Worm (Caenorhabditis elegans) whole organism, L4 larva: ENCODE measurements around the gene R07E5.6.
"Not testable (repeated sequence)": the region's sequence is repeated elsewhere in the genome, so short reads cannot be mapped to it uniquely, and the experiment has no call there.

Experiments
- ama-1 ChIP-seq: fragments of 150-350 bp; optimal IDR thresholded peaks from 2 replicates; lab custom pipeline; 2014; ENCODE audit warnings: inconsistent platforms, mixed read lengths
- ceh-32 ChIP-seq: sonication (generic microtip); optimal IDR thresholded peaks from 2 replicates; lab custom pipeline; 2016; ENCODE audit warnings: mild to moderate bottlenecking, missing genetic modification characterization, missing compliant biosample characterization; ENCODE audit not compliant: poor library complexity
- egl-27 ChIP-seq: sonication (generic microtip); optimal IDR thresholded peaks from 3 replicates; lab custom pipeline; 2017; ENCODE audit warnings: missing biosample characterization, missing genetic modification reagents, missing genetic modification characterization
- lin-1 ChIP-seq: fragments of 200-800 bp; sonication (Bioruptor generic); IDR thresholded peaks from 2 replicates; pipeline ENCODE4 v1.3.6; 2022; ENCODE audit warnings: missing genetic modification reagents, missing genetic modification characterization, missing compliant biosample characterization
- lsy-2 ChIP-seq, 2 experiments: fragments of 150-350 bp in 1 of 2; sonication (generic microtip) in 1 of 2; optimal IDR thresholded peaks; 2 replicates each; lab custom pipeline; 2014 to 2017; ENCODE audit warnings: missing biosample characterization in 2 of 2, missing genetic modification characterization in 2 of 2
- pha-4 ChIP-seq, 2 experiments: fragments of 150-350 bp in 1 of 2; fragments of 200-800 bp in 1 of 2; sonication (Bioruptor generic) in 1 of 2; IDR thresholded peaks in 1 of 2; optimal IDR thresholded peaks in 1 of 2; 2 replicates each; pipeline versions ENCODE4 v1.3.6 to Lab custom; 2014 to 2022; ENCODE audit warnings: missing genetic modification characterization in 2 of 2, missing genetic modification reagents in 2 of 2, missing biosample characterization in 1 of 2, missing compliant biosample characterization in 1 of 2
- saeg-2 ChIP-seq: fragments of 200-800 bp; sonication (Bioruptor generic); IDR thresholded peaks from 2 replicates; pipeline ENCODE4 v1.3.6; 2022; ENCODE audit warnings: missing genetic modification reagents, missing genetic modification characterization, missing compliant biosample characterization
- snpc-4 ChIP-seq: fragments of 150-350 bp; optimal IDR thresholded peaks from 2 replicates; lab custom pipeline; 2014; ENCODE audit warnings: missing biosample characterization, missing genetic modification characterization

DNA sequence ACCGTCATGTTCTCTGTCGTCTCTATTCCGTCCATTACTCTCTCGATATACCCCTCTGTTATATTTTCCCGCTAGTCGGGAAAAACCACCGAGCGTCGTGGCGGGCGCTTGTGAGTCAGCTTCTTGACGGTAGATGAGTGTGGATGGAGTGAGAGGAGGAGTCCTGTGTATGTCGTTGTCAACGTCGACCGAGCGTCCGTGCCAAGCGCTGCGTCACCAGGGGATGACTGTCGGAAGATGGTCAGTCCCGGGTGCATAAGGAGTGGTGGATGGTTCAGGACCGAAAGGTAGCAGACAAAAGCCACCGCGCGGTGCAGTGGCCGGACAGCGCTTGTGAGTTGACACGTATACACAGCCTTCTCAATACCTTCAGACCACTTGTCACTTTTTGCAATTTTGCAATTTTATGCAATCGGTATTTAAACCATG lies 29.2 kb upstream of the R07E5.6 start:
- TF ChIP-seq ama-1 (lab: Kevin White, UChicago); saeg-2 (GFP tag; lab: Robert Waterston, UW); snpc-4 (tag; lab: Kevin White, UChicago); egl-27 (tag; lab: Kevin White, UChicago); ceh-32; lsy-2 (tag; optimal IDR thresholded peaks at IDR 0.05; lab: Kevin White, UChicago); pha-4 (tag; optimal IDR thresholded peaks at IDR 0.05; lab: Kevin White, UChicago): not testable (repeated sequence)
- 0 out of 2 replicates have a peak, but pooled peaks have one; percentile 43 for TF ChIP-seq lin-1 (GFP tag; lab: Robert Waterston, UW)
- peak; percentile 84 for TF ChIP-seq pha-4 (GFP tag; IDR thresholded peaks at IDR 0.05; lab: Robert Waterston, UW)
